Fruit fly (Drosophila melanogaster) whole organism, wandering third instar larva: ENCODE data around the gene Gr2a.

Source experiments
- CG32264 ChIP-seq: fragments of 200-800 bp; sonication (Bioruptor generic); optimal IDR thresholded peaks from 2 replicates; lab custom pipeline; 2016; ENCODE audit warnings: missing biosample characterization, missing genetic modification characterization
- N ChIP-seq: fragments of >200 bp; optimal IDR thresholded peaks from 2 replicates; lab custom pipeline; 2018; ENCODE audit warnings: missing biosample characterization, missing external identifiers, missing genetic modification characterization
- fru ChIP-seq: fragments of 200-800 bp; sonication (Bioruptor generic); optimal IDR thresholded peaks from 3 replicates; lab custom pipeline; 2016; ENCODE audit warnings: missing biosample characterization, mild to moderate bottlenecking, missing genetic modification characterization

DNA sequence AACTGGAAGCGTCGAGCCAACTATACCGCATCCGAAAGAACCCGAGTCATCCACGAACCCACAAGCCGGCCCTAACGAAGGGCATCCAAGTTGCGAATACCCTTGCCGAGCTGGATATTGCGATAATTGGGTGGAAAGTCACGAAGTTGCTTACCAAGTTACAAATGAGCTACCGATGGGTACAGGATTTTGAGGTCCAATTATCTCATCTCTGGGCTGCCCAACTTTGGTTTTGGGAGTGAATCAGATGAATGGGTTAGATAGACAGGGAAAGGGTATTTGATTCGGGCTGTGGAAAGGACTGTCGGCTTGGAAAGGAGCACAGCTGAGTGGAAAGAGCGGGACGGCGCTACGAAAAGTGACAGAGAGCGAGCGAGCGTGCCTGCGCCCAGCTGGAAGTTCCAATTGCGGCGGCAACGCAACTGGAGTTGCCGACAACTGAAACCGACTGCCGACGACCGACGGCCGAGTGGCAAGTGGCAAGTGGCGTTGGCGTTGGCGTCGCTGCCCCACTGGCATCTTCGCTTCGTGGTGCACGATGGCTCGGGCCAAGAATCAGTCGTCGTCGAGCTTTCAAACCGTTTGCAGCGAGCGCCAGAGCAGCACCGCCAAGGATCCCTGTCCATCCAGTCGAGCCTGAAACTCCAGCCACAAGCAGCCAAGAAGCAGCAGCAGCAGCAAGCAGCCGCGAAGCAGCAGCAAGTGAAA, 40.9 kb upstream of the Gr2a start:
- TF ChIP-seq fru (GFP tag; lab: Kevin White, UChicago) (peak; percentile 43), N (GFP tag; lab: Kevin White, UChicago) (no peak), CG32264 (no peak)
